Worm (Caenorhabditis elegans) whole organism, L4 larva: ENCODE measurements around the gene ugt-24.
A peak's percentile ranks its signal among the peaks of the same experiment; 100 is the strongest.

Source experiments
- T20F7.1 ChIP-seq: fragments of 200-800 bp; sonication (Bioruptor generic); optimal IDR thresholded peaks from 2 replicates; lab custom pipeline; 2018; ENCODE audit warnings: mild to moderate bottlenecking, missing genetic modification characterization, missing compliant biosample characterization
- Y105C5A.15 ChIP-seq: fragments of 200-800 bp; sonication (Bioruptor generic); IDR thresholded peaks from 2 replicates; pipeline ENCODE4 v1.3.6; 2022; ENCODE audit warnings: missing genetic modification characterization, missing compliant biosample characterization
- Y5F2A.4 ChIP-seq: fragments of 200-800 bp; sonication (Bioruptor generic); optimal IDR thresholded peaks from 2 replicates; lab custom pipeline; 2018; ENCODE audit warnings: mild to moderate bottlenecking, missing genetic modification characterization, missing compliant biosample characterization
- Y75B8A.6 ChIP-seq: fragments of 200-800 bp; sonication (Bioruptor generic); IDR thresholded peaks from 2 replicates; pipeline ENCODE4 v1.3.6; 2022; ENCODE audit warnings: missing genetic modification reagents, missing genetic modification characterization, missing compliant biosample characterization
- aha-1 ChIP-seq: fragments of 150-350 bp; peaks from one replicate; lab custom pipeline; 2014; ENCODE audit warnings: missing biosample characterization, missing genetic modification characterization
- aly-2 ChIP-seq: sonication (generic microtip); optimal IDR thresholded peaks from 2 replicates; lab custom pipeline; 2018; ENCODE audit warnings: missing biosample characterization, missing genetic modification characterization
- ama-1 ChIP-seq: fragments of 150-350 bp; optimal IDR thresholded peaks from 2 replicates; lab custom pipeline; 2014; ENCODE audit warnings: inconsistent platforms, mixed read lengths
- arid-1 ChIP-seq: fragments of 200-800 bp; sonication (Bioruptor generic); conservative IDR thresholded peaks from 2 replicates; pipeline ENCODE4 v1.3.6; 2022; ENCODE audit warnings: missing genetic modification reagents, missing genetic modification characterization, missing compliant biosample characterization
- attf-4 ChIP-seq: sonication (generic microtip); optimal IDR thresholded peaks from 3 replicates; lab custom pipeline; 2017; ENCODE audit warnings: missing biosample characterization, missing genetic modification characterization
- ceh-20 ChIP-seq: fragments of 200-800 bp; sonication (Bioruptor generic); IDR thresholded peaks from 2 replicates; pipeline ENCODE4 v1.3.6; 2022; ENCODE audit warnings: missing genetic modification reagents, missing genetic modification characterization, missing compliant biosample characterization
- ceh-82 ChIP-seq: sonication (generic microtip); optimal IDR thresholded peaks from 2 replicates; lab custom pipeline; 2017; ENCODE audit warnings: missing biosample characterization, missing genetic modification characterization
- daf-16 ChIP-seq, 3 experiments: sonication (generic microtip); optimal IDR thresholded peaks; 2 replicates each; lab custom pipeline; 2016 to 2017; ENCODE audit warnings: missing genetic modification characterization in 3 of 3, missing genetic modification reagents in 3 of 3, mild to moderate bottlenecking in 2 of 3, missing compliant biosample characterization in 2 of 3, missing biosample characterization in 1 of 3, moderate library complexity in 1 of 3
- dmd-6 ChIP-seq: fragments of 200-800 bp; sonication (Bioruptor generic); IDR thresholded peaks from 2 replicates; pipeline ENCODE4 v1.3.6; 2022; ENCODE audit warnings: missing genetic modification reagents, missing genetic modification characterization, missing compliant biosample characterization
- dve-1 ChIP-seq: sonication (generic microtip); optimal IDR thresholded peaks from 2 replicates; lab custom pipeline; 2017; ENCODE audit warnings: antibody characterized with exemption, mild to moderate bottlenecking, missing genetic modification characterization, missing compliant biosample characterization; ENCODE audit not compliant: insufficient read depth
- fkh-10 ChIP-seq: fragments of 150-350 bp; optimal IDR thresholded peaks from 2 replicates; lab custom pipeline; 2014; ENCODE audit warnings: missing biosample characterization, missing genetic modification reagents, missing genetic modification characterization
- fos-1 ChIP-seq: fragments of 150-350 bp; optimal IDR thresholded peaks from 2 replicates; lab custom pipeline; 2014; ENCODE audit warnings: missing biosample characterization, missing genetic modification characterization
- hlh-11 ChIP-seq: fragments of 200-800 bp; sonication (Bioruptor generic); optimal IDR thresholded peaks from 2 replicates; lab custom pipeline; 2018; ENCODE audit warnings: mild to moderate bottlenecking, missing genetic modification characterization, missing compliant biosample characterization
- hmg-1.1 ChIP-seq: fragments of 200-800 bp; sonication (Bioruptor generic); IDR thresholded peaks from 2 replicates; pipeline ENCODE4 v1.3.6; 2022; ENCODE audit warnings: missing genetic modification reagents, missing genetic modification characterization, missing compliant biosample characterization
- jun-1 ChIP-seq: fragments of 150-350 bp; optimal IDR thresholded peaks from 2 replicates; lab custom pipeline; 2014; ENCODE audit warnings: missing biosample characterization, missing genetic modification reagents, missing genetic modification characterization
- lim-7 ChIP-seq: fragments of 200-800 bp; sonication (Bioruptor generic); IDR thresholded peaks from 2 replicates; pipeline ENCODE4 v1.3.6; 2022; ENCODE audit warnings: missing genetic modification characterization, missing compliant biosample characterization
- lin-1 ChIP-seq: fragments of 200-800 bp; sonication (Bioruptor generic); IDR thresholded peaks from 2 replicates; pipeline ENCODE4 v1.3.6; 2022; ENCODE audit warnings: missing genetic modification reagents, missing genetic modification characterization, missing compliant biosample characterization
- lin-39 ChIP-seq: fragments of 150-350 bp; optimal IDR thresholded peaks from 2 replicates; lab custom pipeline; 2014; ENCODE audit warnings: missing biosample characterization, missing genetic modification reagents, missing genetic modification characterization
- lir-3 ChIP-seq: sonication (generic microtip); optimal IDR thresholded peaks from 2 replicates; lab custom pipeline; 2016; ENCODE audit warnings: mild to moderate bottlenecking, missing genetic modification characterization, missing compliant biosample characterization
- lsy-2 ChIP-seq, 2 experiments: fragments of 150-350 bp in 1 of 2; sonication (generic microtip) in 1 of 2; optimal IDR thresholded peaks; 2 replicates each; lab custom pipeline; 2014 to 2017; ENCODE audit warnings: missing biosample characterization in 2 of 2, missing genetic modification characterization in 2 of 2
- madf-5 ChIP-seq, 2 experiments: fragments of 200-800 bp; sonication (Bioruptor generic); IDR thresholded peaks; 2 replicates each; pipeline ENCODE4 v1.3.6; 2022; ENCODE audit warnings: missing compliant biosample characterization in 2 of 2, missing genetic modification characterization in 2 of 2
- madf-9 ChIP-seq: fragments of 200-800 bp; sonication (Bioruptor generic); conservative IDR thresholded peaks from 2 replicates; pipeline ENCODE4 v1.3.6; 2022; ENCODE audit warnings: missing genetic modification reagents, missing genetic modification characterization, missing compliant biosample characterization
- mxl-3 ChIP-seq: fragments of 200-800 bp; sonication (Bioruptor generic); optimal IDR thresholded peaks from 2 replicates; lab custom pipeline; 2018; ENCODE audit warnings: mild to moderate bottlenecking, missing genetic modification characterization, missing compliant biosample characterization
- nhr-102 ChIP-seq: sonication (generic microtip); optimal IDR thresholded peaks from 2 replicates; lab custom pipeline; 2016; ENCODE audit warnings: mild to moderate bottlenecking, missing genetic modification characterization, moderate library complexity, missing compliant biosample characterization
- nhr-111 ChIP-seq: fragments of 200-800 bp; sonication (Bioruptor generic); optimal IDR thresholded peaks from 2 replicates; lab custom pipeline; 2018; ENCODE audit warnings: mild to moderate bottlenecking, missing genetic modification characterization, missing compliant biosample characterization
- nhr-25 ChIP-seq: sonication (generic microtip); optimal IDR thresholded peaks from 2 replicates; lab custom pipeline; 2017; ENCODE audit warnings: missing genetic modification characterization, mild to moderate bottlenecking, missing compliant biosample characterization, antibody characterized with exemption, moderate library complexity, borderline replicate concordance; ENCODE audit not compliant: insufficient read depth
- nhr-28 ChIP-seq: fragments of 150-350 bp; optimal IDR thresholded peaks from 2 replicates; lab custom pipeline; 2014; ENCODE audit warnings: missing biosample characterization, missing genetic modification characterization
- nhr-41 ChIP-seq: fragments of 200-800 bp; sonication (Bioruptor generic); IDR thresholded peaks from 2 replicates; pipeline ENCODE4 v1.3.6; 2022; ENCODE audit warnings: missing genetic modification reagents, missing genetic modification characterization, missing compliant biosample characterization
- nhr-6 ChIP-seq: fragments of 150-350 bp; optimal IDR thresholded peaks from 2 replicates; lab custom pipeline; 2014; ENCODE audit warnings: missing biosample characterization, missing genetic modification characterization
- php-3 ChIP-seq: fragments of 200-800 bp; sonication (Bioruptor generic); IDR thresholded peaks from 2 replicates; pipeline ENCODE4 v1.3.6; 2022; ENCODE audit warnings: missing genetic modification reagents, missing genetic modification characterization, missing compliant biosample characterization
- pqm-1 ChIP-seq: sonication (generic microtip); optimal IDR thresholded peaks from 2 replicates; lab custom pipeline; 2017; ENCODE audit warnings: missing biosample characterization, missing genetic modification characterization
- skn-1 ChIP-seq: fragments of 150-350 bp; optimal IDR thresholded peaks from 2 replicates; lab custom pipeline; 2014; ENCODE audit warnings: missing biosample characterization, missing genetic modification characterization
- spr-3 ChIP-seq: fragments of 200-800 bp; sonication (Bioruptor generic); optimal IDR thresholded peaks from 2 replicates; lab custom pipeline; 2018; ENCODE audit warnings: mild to moderate bottlenecking, missing genetic modification characterization, missing compliant biosample characterization
- tag-97 ChIP-seq: fragments of 200-800 bp; sonication (Bioruptor generic); IDR thresholded peaks from 2 replicates; pipeline ENCODE4 v1.3.6; 2022; ENCODE audit warnings: missing genetic modification characterization, missing compliant biosample characterization
- tra-1 ChIP-seq: fragments of 200-800 bp; sonication (Bioruptor generic); IDR thresholded peaks from 2 replicates; pipeline ENCODE4 v1.3.6; 2022; ENCODE audit warnings: missing genetic modification reagents, missing genetic modification characterization, missing compliant biosample characterization
- unc-39 ChIP-seq: sonication (generic microtip); optimal IDR thresholded peaks from 2 replicates; lab custom pipeline; 2017; ENCODE audit warnings: missing biosample characterization, missing genetic modification characterization
- vab-7 ChIP-seq: fragments of 200-800 bp; sonication (Bioruptor generic); IDR thresholded peaks from 2 replicates; pipeline ENCODE4 v1.3.6; 2022; ENCODE audit warnings: missing genetic modification reagents, missing genetic modification characterization, missing compliant biosample characterization
- zfp-2 ChIP-seq: sonication (generic microtip); optimal IDR thresholded peaks from 2 replicates; lab custom pipeline; 2016; ENCODE audit warnings: mild to moderate bottlenecking, missing genetic modification characterization, missing compliant biosample characterization

Gene ugt-24

ce11 chrIV:6217066-6217465 is 6.5 kb upstream of the ugt-24 start, which contains the start of gene C49A9.9:
C49A9.9 (plus strand) TSS chrIV:6217372.
- TF ChIP-seq T20F7.1 (GFP tag; lab: Kevin White, UChicago) (no peak), daf-16 (GFP tag; optimal IDR thresholded peaks at IDR 0.05; lab: Kevin White, UChicago) (no peak), daf-16 (tag; optimal IDR thresholded peaks at IDR 0.05; lab: Kevin White, UChicago) (peak; percentile 25), jun-1 (no peak), aha-1 (tag; lab: Kevin White, UChicago) (no peak), nhr-111 (GFP tag; lab: Kevin White, UChicago) (no peak), lin-39 (tag; lab: Kevin White, UChicago) (no peak), spr-3 (GFP tag; lab: Kevin White, UChicago) (no peak), dve-1 (tag; lab: Kevin White, UChicago) (peak; percentile 1), ama-1 (lab: Kevin White, UChicago) (no peak), lin-1 (GFP tag; lab: Robert Waterston, UW) (no peak), fos-1 (tag; lab: Kevin White, UChicago) (no peak), ceh-20 (GFP tag; lab: Robert Waterston, UW) (no peak), nhr-28 (tag; lab: Kevin White, UChicago) (peak; percentile 58), nhr-102 (tag; lab: Kevin White, UChicago) (no peak), nhr-41 (no peak), madf-9 (no peak), tag-97 (no peak), lsy-2 (tag; optimal IDR thresholded peaks at IDR 0.05; lab: Kevin White, UChicago) (no peak), attf-4 (tag; lab: Kevin White, UChicago) (no peak), arid-1 (GFP tag; lab: Robert Waterston, UW) (no peak), unc-39 (tag; lab: Kevin White, UChicago) (no peak), Y105C5A.15 (GFP tag; lab: Robert Waterston, UW) (no peak), ceh-82 (tag; lab: Kevin White, UChicago) (no peak), hmg-1.1 (no peak), Y75B8A.6 (no peak), tra-1 (GFP tag; lab: Robert Waterston, UW) (no peak), pqm-1 (tag; lab: Kevin White, UChicago) (peak; percentile 73), nhr-6 (tag; lab: Kevin White, UChicago) (no peak), dmd-6 (GFP tag; lab: Robert Waterston, UW) (peak; percentile 33; the same call in 1 of the 2 replicates), lim-7 (GFP tag; lab: Robert Waterston, UW) (no peak), lir-3 (tag; lab: Kevin White, UChicago) (no peak), hlh-11 (peak; percentile 0)

ce11 chrIV:6213403-6213802 is 2.9 kb upstream of the ugt-24 start, which contains the start of gene C49A9.5:
C49A9.5 (plus strand) TSS chrIV:6213673.
- TF ChIP-seq Y5F2A.4 (GFP tag; lab: Kevin White, UChicago) (no peak), mxl-3 (no peak), php-3 (GFP tag; lab: Robert Waterston, UW) (peak; percentile 93), tra-1 (GFP tag; lab: Robert Waterston, UW) (no peak), dve-1 (tag; lab: Kevin White, UChicago) (peak; percentile 5), madf-5 (GFP tag; IDR thresholded peaks at IDR 0.05; lab: Robert Waterston, UW) (no peak), dmd-6 (GFP tag; lab: Robert Waterston, UW) (no peak), zfp-2 (tag; lab: Kevin White, UChicago) (no peak), lim-7 (GFP tag; lab: Robert Waterston, UW) (no peak), lir-3 (tag; lab: Kevin White, UChicago) (no peak), fkh-10 (GFP tag; lab: Kevin White, UChicago) (no peak), attf-4 (tag; lab: Kevin White, UChicago) (no peak), Y105C5A.15 (GFP tag; lab: Robert Waterston, UW) (no peak), nhr-6 (tag; lab: Kevin White, UChicago) (no peak), pqm-1 (tag; lab: Kevin White, UChicago) (peak; percentile 1), nhr-25 (tag; lab: Kevin White, UChicago) (no peak), aly-2 (no peak), daf-16 (GFP tag; optimal IDR thresholded peaks at IDR 0.05; lab: Kevin White, UChicago) (no peak), daf-16 (tag; optimal IDR thresholded peaks at IDR 0.05; lab: Kevin White, UChicago) (peak; percentile 65), vab-7 (GFP tag; lab: Robert Waterston, UW) (no peak), unc-39 (tag; lab: Kevin White, UChicago) (no peak), skn-1 (tag; lab: Kevin White, UChicago) (no peak)
